Fruit fly (Drosophila melanogaster): Measurements from ENCODE around the gene TwdlS.
A peak's percentile ranks its signal among the peaks of the same experiment; 100 is the strongest.

TwdlS gene

dm6 chr3R:26655416-26655945 lies 19.0 kb downstream of the TwdlS start:
- TF ChIP-seq CG12605 (GFP tag; IDR thresholded peaks at IDR 0.05) = no peak
- TF ChIP-seq CG15710 (tag; optimal IDR thresholded peaks at IDR 0.05) = no peak
- no peak for TF ChIP-seq Snoo (tag; optimal IDR thresholded peaks at IDR 0.05)
- no peak for TF ChIP-seq CG34367 (tag; optimal IDR thresholded peaks at IDR 0.05)
- no peak for TF ChIP-seq Pif1A (GFP tag; optimal IDR thresholded peaks at IDR 0.05)
- TF ChIP-seq CG4496 (GFP tag; IDR thresholded peaks at IDR 0.05) = no peak
- no peak for TF ChIP-seq gl (tag; optimal IDR thresholded peaks at IDR 0.05)
- no peak for TF ChIP-seq CG32121 (GFP tag; IDR thresholded peaks at IDR 0.05)
- no peak for TF ChIP-seq CG9948 (tag; optimal IDR thresholded peaks at IDR 0.05)
- TF ChIP-seq CG17806 (tag; optimal IDR thresholded peaks at IDR 0.05) = no peak
- TF ChIP-seq CG8301 (tag; optimal IDR thresholded peaks at IDR 0.05) = no peak
- no peak for TF ChIP-seq EcR (GFP tag; optimal IDR thresholded peaks at IDR 0.05)
- no peak for TF ChIP-seq D1 (tag; optimal IDR thresholded peaks at IDR 0.05)
- TF ChIP-seq CG14655 (GFP tag; optimal IDR thresholded peaks at IDR 0.05) = no peak
- TF ChIP-seq CG8159 (tag; optimal IDR thresholded peaks at IDR 0.05) = no peak
- no peak for TF ChIP-seq Ets98B (GFP tag; IDR thresholded peaks at IDR 0.05)
- TF ChIP-seq Pif1B (GFP tag; optimal IDR thresholded peaks at IDR 0.05) = no peak
- TF ChIP-seq CG10348 (GFP tag; IDR thresholded peaks at IDR 0.05) = no peak
- TF ChIP-seq CG13204 (GFP tag; optimal IDR thresholded peaks at IDR 0.05) = no peak
- no peak for TF ChIP-seq fd96Ca (GFP tag; IDR thresholded peaks at IDR 0.05)

- TF ChIP-seq CG12605 (GFP tag; IDR thresholded peaks at IDR 0.05) (no peak), EcR (GFP tag; optimal IDR thresholded peaks at IDR 0.05) (no peak), Pif1A (GFP tag; optimal IDR thresholded peaks at IDR 0.05) (no peak), CG4496 (GFP tag; IDR thresholded peaks at IDR 0.05) (no peak), Pif1B (GFP tag; optimal IDR thresholded peaks at IDR 0.05) (no peak), CG32121 (GFP tag; IDR thresholded peaks at IDR 0.05) (no peak), CG17806 (tag; optimal IDR thresholded peaks at IDR 0.05) (no peak), CG8159 (tag; optimal IDR thresholded peaks at IDR 0.05) (no peak), D1 (tag; optimal IDR thresholded peaks at IDR 0.05) (no peak), CG34367 (tag; optimal IDR thresholded peaks at IDR 0.05) (no peak), CG15710 (tag; optimal IDR thresholded peaks at IDR 0.05) (no peak), Snoo (tag; optimal IDR thresholded peaks at IDR 0.05) (no peak), CG14655 (GFP tag; optimal IDR thresholded peaks at IDR 0.05) (no peak), CG10348 (GFP tag; IDR thresholded peaks at IDR 0.05) (no peak), Ets98B (GFP tag; IDR thresholded peaks at IDR 0.05) (no peak), CG13204 (GFP tag; optimal IDR thresholded peaks at IDR 0.05) (no peak), rn (GFP tag; IDR thresholded peaks at IDR 0.05) (no peak)
Observed at dm6 chr3R:26656140-26656539, 19.7 kb downstream of the TwdlS start, which contains the start of gene Tb. Gene Tb (plus strand): TSS chr3R:26656440.

- no peak for TF ChIP-seq CG13204 (GFP tag; optimal IDR thresholded peaks at IDR 0.05)
- TF ChIP-seq rn (GFP tag; IDR thresholded peaks at IDR 0.05) = no peak
- no peak for TF ChIP-seq EcR (GFP tag; optimal IDR thresholded peaks at IDR 0.05)
- TF ChIP-seq CG17806 (tag; optimal IDR thresholded peaks at IDR 0.05) = no peak
- TF ChIP-seq Ets98B (GFP tag; IDR thresholded peaks at IDR 0.05) = no peak
- TF ChIP-seq CG8301 (tag; optimal IDR thresholded peaks at IDR 0.05) = no peak
- no peak for TF ChIP-seq Pif1B (GFP tag; optimal IDR thresholded peaks at IDR 0.05)
- TF ChIP-seq CG4496 (GFP tag; IDR thresholded peaks at IDR 0.05) = no peak
- TF ChIP-seq CG14655 (GFP tag; optimal IDR thresholded peaks at IDR 0.05) = no peak
- TF ChIP-seq CG10348 (GFP tag; IDR thresholded peaks at IDR 0.05) = no peak
- no peak for TF ChIP-seq CG15710 (tag; optimal IDR thresholded peaks at IDR 0.05)
- no peak for TF ChIP-seq CG32121 (GFP tag; IDR thresholded peaks at IDR 0.05)
- no peak for TF ChIP-seq CG12605 (GFP tag; IDR thresholded peaks at IDR 0.05)
- TF ChIP-seq CG9948 (tag; optimal IDR thresholded peaks at IDR 0.05) = no peak
- no peak for TF ChIP-seq fd96Ca (GFP tag; IDR thresholded peaks at IDR 0.05)
- no peak for TF ChIP-seq Snoo (tag; optimal IDR thresholded peaks at IDR 0.05)
- TF ChIP-seq Pif1A (GFP tag; optimal IDR thresholded peaks at IDR 0.05) = no peak
- TF ChIP-seq CG34367 (tag; optimal IDR thresholded peaks at IDR 0.05) = no peak
- no peak for TF ChIP-seq gl (tag; optimal IDR thresholded peaks at IDR 0.05)
- TF ChIP-seq D1 (tag; optimal IDR thresholded peaks at IDR 0.05) = no peak
Observed at dm6 chr3R:26670277-26670676, 33.8 kb downstream of the TwdlS start.

DNA sequence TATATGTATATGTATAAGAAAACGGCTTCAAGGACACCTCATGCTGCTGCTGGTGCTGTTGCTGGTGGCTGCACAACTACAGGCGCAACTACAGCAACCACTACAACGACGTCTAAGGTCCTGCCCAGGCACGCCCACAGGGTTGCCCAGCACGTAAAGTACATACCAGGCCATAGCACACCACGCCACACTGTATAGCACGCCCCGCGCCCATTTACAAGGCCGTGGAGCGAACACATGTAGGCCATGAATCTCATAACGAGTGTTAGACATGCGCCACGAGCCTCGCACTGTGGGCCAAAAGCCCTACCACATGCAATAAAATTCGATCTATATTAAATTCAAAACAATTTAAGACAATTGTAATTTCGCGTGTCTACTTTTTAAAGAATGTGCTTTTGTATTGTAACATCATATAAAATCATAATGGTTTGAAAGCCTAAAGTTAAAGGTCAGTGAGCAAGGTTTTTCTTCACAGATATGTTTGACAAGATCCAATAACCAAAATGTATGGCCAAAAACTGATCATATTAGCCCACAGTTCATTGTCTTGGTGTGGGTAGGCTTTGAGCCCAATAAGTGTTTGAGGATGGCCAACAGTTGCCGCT lies 35.1 kb downstream of the TwdlS start:
- TF ChIP-seq CG8301 (tag; optimal IDR thresholded peaks at IDR 0.05) = no peak
- no peak for TF ChIP-seq Pif1B (GFP tag; optimal IDR thresholded peaks at IDR 0.05)
- TF ChIP-seq CG12605 (GFP tag; IDR thresholded peaks at IDR 0.05) = no peak
- TF ChIP-seq CG32121 (GFP tag; IDR thresholded peaks at IDR 0.05) = no peak
- TF ChIP-seq CG34367 (tag; optimal IDR thresholded peaks at IDR 0.05) = no peak
- TF ChIP-seq CG14655 (GFP tag; optimal IDR thresholded peaks at IDR 0.05) = peak; percentile 15
- no peak for TF ChIP-seq CG17806 (tag; optimal IDR thresholded peaks at IDR 0.05)
- no peak for TF ChIP-seq CG9948 (tag; optimal IDR thresholded peaks at IDR 0.05)
- no peak for TF ChIP-seq fd96Ca (GFP tag; IDR thresholded peaks at IDR 0.05)
- TF ChIP-seq Pif1A (GFP tag; optimal IDR thresholded peaks at IDR 0.05) = no peak
- TF ChIP-seq Ets98B (GFP tag; IDR thresholded peaks at IDR 0.05) = no peak
- TF ChIP-seq EcR (GFP tag; optimal IDR thresholded peaks at IDR 0.05) = no peak
- TF ChIP-seq rn (GFP tag; IDR thresholded peaks at IDR 0.05) = no peak
- peak; percentile 6 for TF ChIP-seq CG8159 (tag; optimal IDR thresholded peaks at IDR 0.05)
- no peak for TF ChIP-seq D1 (tag; optimal IDR thresholded peaks at IDR 0.05)

- TF ChIP-seq Pif1B (GFP tag; optimal IDR thresholded peaks at IDR 0.05) = no peak
- TF ChIP-seq CG13204 (GFP tag; optimal IDR thresholded peaks at IDR 0.05) = peak; percentile 3
- TF ChIP-seq CG12605 (GFP tag; IDR thresholded peaks at IDR 0.05) = peak; percentile 80
Observed at dm6 chr3R:26681947-26682346, 45.5 kb downstream of the TwdlS start, which contains the start of gene beat-VII. Gene beat-VII (minus strand): TSS chr3R:26681966.
